Fruit fly (Drosophila melanogaster): Measurements from ENCODE around the gene Arp1.
A peak's percentile ranks its signal among the peaks of the same experiment; 100 is the strongest.

Gene Arp1

dm6 chr3R:12691422-12692101 lies at the start of gene Arp1:
Gene Arp1, plus strand, starts transcription at chr3R:12691743.
- TF ChIP-seq fd96Ca (GFP tag; IDR thresholded peaks at IDR 0.05) (no peak), Pif1A (GFP tag; optimal IDR thresholded peaks at IDR 0.05) (no peak), Pif1B (GFP tag; optimal IDR thresholded peaks at IDR 0.05) (no peak), CG34367 (tag; optimal IDR thresholded peaks at IDR 0.05) (no peak), CG13204 (GFP tag; optimal IDR thresholded peaks at IDR 0.05) (no peak), CG10348 (GFP tag; IDR thresholded peaks at IDR 0.05) (no peak), CG9948 (tag; optimal IDR thresholded peaks at IDR 0.05) (no peak), Snoo (tag; optimal IDR thresholded peaks at IDR 0.05) (no peak), CG17806 (tag; optimal IDR thresholded peaks at IDR 0.05) (no peak), CG15710 (tag; optimal IDR thresholded peaks at IDR 0.05) (no peak), gl (tag; optimal IDR thresholded peaks at IDR 0.05) (no peak), D1 (tag; optimal IDR thresholded peaks at IDR 0.05) (no peak), CG12605 (GFP tag; IDR thresholded peaks at IDR 0.05) (no peak), CG8159 (tag; optimal IDR thresholded peaks at IDR 0.05) (no peak), CG4496 (GFP tag; IDR thresholded peaks at IDR 0.05) (no peak), CG14655 (GFP tag; optimal IDR thresholded peaks at IDR 0.05) (no peak), CG8301 (tag; optimal IDR thresholded peaks at IDR 0.05) (no peak)

- TF ChIP-seq CG15710 (tag; optimal IDR thresholded peaks at IDR 0.05) (no peak), CG12605 (GFP tag; IDR thresholded peaks at IDR 0.05) (no peak), CG9948 (tag; optimal IDR thresholded peaks at IDR 0.05) (no peak), Pif1A (GFP tag; optimal IDR thresholded peaks at IDR 0.05) (no peak)
Measured at dm6 chr3R:12642051-12642532, 49.5 kb upstream of the Arp1 start, which contains the start of gene CG6753. Gene CG6753, minus strand, starts transcription at chr3R:12642482.

dm6 chr3R:12644621-12645310 lies 46.8 kb upstream of the Arp1 start:
- no peak for TF ChIP-seq CG13204 (GFP tag; optimal IDR thresholded peaks at IDR 0.05)
- TF ChIP-seq Pif1A (GFP tag; optimal IDR thresholded peaks at IDR 0.05) = peak; percentile 27
- no peak for TF ChIP-seq Ets98B (GFP tag; IDR thresholded peaks at IDR 0.05)
- no peak for TF ChIP-seq CG34367 (tag; optimal IDR thresholded peaks at IDR 0.05)
- TF ChIP-seq CG4496 (GFP tag; IDR thresholded peaks at IDR 0.05) = no peak
- no peak for TF ChIP-seq Pif1B (GFP tag; optimal IDR thresholded peaks at IDR 0.05)
- TF ChIP-seq rn (GFP tag; IDR thresholded peaks at IDR 0.05) = no peak
- TF ChIP-seq gl (tag; optimal IDR thresholded peaks at IDR 0.05) = no peak
- no peak for TF ChIP-seq CG14655 (GFP tag; optimal IDR thresholded peaks at IDR 0.05)
- no peak for TF ChIP-seq CG9948 (tag; optimal IDR thresholded peaks at IDR 0.05)
- no peak for TF ChIP-seq CG17806 (tag; optimal IDR thresholded peaks at IDR 0.05)
- peak; percentile 61 for TF ChIP-seq EcR (GFP tag; optimal IDR thresholded peaks at IDR 0.05)
- no peak for TF ChIP-seq D1 (tag; optimal IDR thresholded peaks at IDR 0.05)
- peak; percentile 9 for TF ChIP-seq CG8159 (tag; optimal IDR thresholded peaks at IDR 0.05)
- no peak for TF ChIP-seq CG10348 (GFP tag; IDR thresholded peaks at IDR 0.05)

- TF ChIP-seq CG12605 (GFP tag; IDR thresholded peaks at IDR 0.05) = no peak
- no peak for TF ChIP-seq CG17806 (tag; optimal IDR thresholded peaks at IDR 0.05)
Measured at dm6 chr3R:12645771-12646317, 45.7 kb upstream of the Arp1 start.

dm6 chr3R:12646926-12647325 lies 44.6 kb upstream of the Arp1 start:
- TF ChIP-seq Ets98B (GFP tag; IDR thresholded peaks at IDR 0.05) (no peak), gl (tag; optimal IDR thresholded peaks at IDR 0.05) (no peak), D1 (tag; optimal IDR thresholded peaks at IDR 0.05) (no peak), CG15710 (tag; optimal IDR thresholded peaks at IDR 0.05) (no peak), CG4496 (GFP tag; IDR thresholded peaks at IDR 0.05) (no peak), fd96Ca (GFP tag; IDR thresholded peaks at IDR 0.05) (no peak), Pif1A (GFP tag; optimal IDR thresholded peaks at IDR 0.05) (no peak), Snoo (tag; optimal IDR thresholded peaks at IDR 0.05) (no peak), CG17806 (tag; optimal IDR thresholded peaks at IDR 0.05) (no peak), CG10348 (GFP tag; IDR thresholded peaks at IDR 0.05) (no peak), CG14655 (GFP tag; optimal IDR thresholded peaks at IDR 0.05) (no peak), CG12605 (GFP tag; IDR thresholded peaks at IDR 0.05) (no peak), CG32121 (GFP tag; IDR thresholded peaks at IDR 0.05) (no peak), CG8301 (tag; optimal IDR thresholded peaks at IDR 0.05) (no peak), EcR (GFP tag; optimal IDR thresholded peaks at IDR 0.05) (no peak), CG13204 (GFP tag; optimal IDR thresholded peaks at IDR 0.05) (no peak), CG34367 (tag; optimal IDR thresholded peaks at IDR 0.05) (no peak), CG8159 (tag; optimal IDR thresholded peaks at IDR 0.05) (no peak), CG9948 (tag; optimal IDR thresholded peaks at IDR 0.05) (no peak)

- no peak for TF ChIP-seq Ets98B (GFP tag; IDR thresholded peaks at IDR 0.05)
- TF ChIP-seq fd96Ca (GFP tag; IDR thresholded peaks at IDR 0.05) = 0 out of 3 replicates have a peak, but pooled peaks have one; percentile 26
Measured at dm6 chr3R:12647348-12647747, 44.2 kb upstream of the Arp1 start.

Measured in whole organism, pupa.